Worm (Caenorhabditis elegans): ENCODE measurements around the gene str-113.

The str-113 gene

ce11 chrV:3697071-3697470 lies 30.3 kb upstream of the str-113 start (continued):
- TF ChIP-seq dox-1 (GFP tag; IDR thresholded peaks at IDR 0.05) (peak; percentile 43), T07F8.4 (tag; optimal IDR thresholded peaks at IDR 0.05) (no peak), Y56A3A.18 (GFP tag; IDR thresholded peaks at IDR 0.05) (no peak), hrde-1 (tag; optimal IDR thresholded peaks at IDR 0.05; ENCODE audit: borderline replicate concordance) (no peak), F57A8.1 (GFP tag; optimal IDR thresholded peaks at IDR 0.05) (no peak), ztf-26 (tag; optimal IDR thresholded peaks at IDR 0.05) (no peak), egl-18 (GFP tag; IDR thresholded peaks at IDR 0.05) (no peak), mcd-1 (GFP tag; IDR thresholded peaks at IDR 0.05) (no peak), cebp-1 (GFP tag; IDR thresholded peaks at IDR 0.05) (no peak), cebp-1 (tag; optimal IDR thresholded peaks at IDR 0.05) (peak; percentile 59), snpc-3.4 (tag; optimal IDR thresholded peaks at IDR 0.05) (no peak), hlh-26 (GFP tag; conservative IDR thresholded peaks at IDR 0.05) (no peak), tbp1 (GFP tag; optimal IDR thresholded peaks at IDR 0.05) (peak; percentile 41), madf-10 (tag; optimal IDR thresholded peaks at IDR 0.05) (peak; percentile 47), pha-4 (tag; optimal IDR thresholded peaks at IDR 0.05) (no peak), ceh-91 (GFP tag; IDR thresholded peaks at IDR 0.05) (no peak), ceh-40 (GFP tag; IDR thresholded peaks at IDR 0.05) (no peak), zim-3 (tag; optimal IDR thresholded peaks at IDR 0.05) (no peak), lin-54 (GFP tag; optimal IDR thresholded peaks at IDR 0.05) (peak; percentile 5), zfh-2 (GFP tag; conservative IDR thresholded peaks at IDR 0.05) (no peak), nhr-120 (GFP tag; IDR thresholded peaks at IDR 0.05) (no peak), dpff-1 (tag; optimal IDR thresholded peaks at IDR 0.05) (no peak), mxl-1 (tag; optimal IDR thresholded peaks at IDR 0.05) (no peak), rcor-1 (GFP tag; IDR thresholded peaks at IDR 0.05) (no peak), him-1 (tag; optimal IDR thresholded peaks at IDR 0.05) (no peak), nhr-27 (tag; optimal IDR thresholded peaks at IDR 0.05) (no peak), C06A6.2 (GFP tag; conservative IDR thresholded peaks at IDR 0.05) (no peak), efl-1 (GFP tag; optimal IDR thresholded peaks at IDR 0.05) (no peak), ztf-18 (tag; optimal IDR thresholded peaks at IDR 0.05) (no peak), bed-2 (GFP tag; IDR thresholded peaks at IDR 0.05) (no peak), somi-1 (GFP tag; optimal IDR thresholded peaks at IDR 0.05) (no peak), xnd-1 (tag; optimal IDR thresholded peaks at IDR 0.05) (no peak), rec-8 (tag; optimal IDR thresholded peaks at IDR 0.05) (no peak), unc-130 (GFP tag; optimal IDR thresholded peaks at IDR 0.05) (no peak), K11D2.4 (GFP tag; IDR thresholded peaks at IDR 0.05) (no peak), T26A5.8 (tag; optimal IDR thresholded peaks at IDR 0.05) (no peak), snpc-1.1 (tag; optimal IDR thresholded peaks at IDR 0.05; ENCODE audit: insufficient read depth) (no peak), sdz-38 (tag; optimal IDR thresholded peaks at IDR 0.05) (no peak), nhr-90 (tag; optimal IDR thresholded peaks at IDR 0.05) (peak; percentile 44), tlf-1 (GFP tag; optimal IDR thresholded peaks at IDR 0.05) (no peak), athp-1 (tag; optimal IDR thresholded peaks at IDR 0.05) (no peak), B0336.3 (GFP tag; IDR thresholded peaks at IDR 0.05) (no peak), let-526 (GFP tag; IDR thresholded peaks at IDR 0.05) (no peak), tbx-9 (tag; optimal IDR thresholded peaks at IDR 0.05; ENCODE audit: borderline replicate concordance) (no peak), aptf-2 (GFP tag; conservative IDR thresholded peaks at IDR 0.05) (no peak), D2030.7 (GFP tag; IDR thresholded peaks at IDR 0.05) (no peak), lin-40 (tag; optimal IDR thresholded peaks at IDR 0.05) (peak; percentile 24), ztf-25 (GFP tag; IDR thresholded peaks at IDR 0.05) (no peak), sea-2 (GFP tag; IDR thresholded peaks at IDR 0.05) (no peak), attf-3 (GFP tag; conservative IDR thresholded peaks at IDR 0.05) (no peak)

Data from whole organism, young adult.